Worm (Caenorhabditis elegans) whole organism, young adult: ENCODE results near the gene C25H3.10.

Experiments used
- B0035.1 ChIP-seq: sonication (generic microtip); optimal IDR thresholded peaks from 2 replicates; lab custom pipeline; 2016; ENCODE audit warnings: missing genetic modification characterization, mild to moderate bottlenecking, missing compliant biosample characterization, missing genotype, missing genetic modification reagents
- B0261.1 ChIP-seq: sonication (generic microtip); optimal IDR thresholded peaks from 2 replicates; lab custom pipeline; 2016; ENCODE audit warnings: mild to moderate bottlenecking, missing genetic modification characterization, moderate library complexity, missing compliant biosample characterization
- B0336.3 ChIP-seq: fragments of 200-800 bp; sonication (Bioruptor generic); IDR thresholded peaks from 2 replicates; pipeline ENCODE4 v1.3.6; 2022; ENCODE audit warnings: missing genetic modification characterization, missing compliant biosample characterization
- F10E7.11 ChIP-seq: sonication (generic microtip); optimal IDR thresholded peaks from 2 replicates; lab custom pipeline; 2017; ENCODE audit warnings: mild to moderate bottlenecking, missing genetic modification characterization, moderate library complexity, missing compliant biosample characterization
- F22D6.2 ChIP-seq: sonication (generic microtip); optimal IDR thresholded peaks from 2 replicates; lab custom pipeline; 2016; ENCODE audit warnings: mild to moderate bottlenecking, missing genetic modification characterization, missing compliant biosample characterization
- F37B4.10 ChIP-seq: fragments of 200-800 bp; sonication (Bioruptor generic); IDR thresholded peaks from 2 replicates; pipeline ENCODE4 v1.3.6; 2022; ENCODE audit warnings: missing genetic modification characterization, missing compliant biosample characterization
- F39B2.1 ChIP-seq: fragments of 200-800 bp; sonication (Bioruptor generic); IDR thresholded peaks from 2 replicates; pipeline ENCODE4 v1.3.6; 2022; ENCODE audit warnings: missing genetic modification reagents, missing genetic modification characterization, missing compliant biosample characterization
- F55B11.4 ChIP-seq: sonication (generic microtip); optimal IDR thresholded peaks from 2 replicates; lab custom pipeline; 2016; ENCODE audit warnings: missing compliant biosample characterization, missing genetic modification characterization, borderline replicate concordance; ENCODE audit not compliant: insufficient read depth
- F57A8.1 ChIP-seq: fragments of 200-800 bp; sonication (Bioruptor generic); optimal IDR thresholded peaks from 2 replicates; lab custom pipeline; 2018; ENCODE audit warnings: mild to moderate bottlenecking, missing genetic modification characterization, moderate library complexity, missing compliant biosample characterization
- T26A5.8 ChIP-seq: sonication (generic microtip); optimal IDR thresholded peaks from 2 replicates; lab custom pipeline; 2016; ENCODE audit warnings: missing genetic modification characterization, missing compliant biosample characterization
- Y56A3A.18 ChIP-seq: fragments of 200-800 bp; sonication (Bioruptor generic); IDR thresholded peaks from 2 replicates; pipeline ENCODE4 v1.3.6; 2022; ENCODE audit warnings: missing genetic modification reagents, missing genetic modification characterization, missing compliant biosample characterization
- Y67H2A.10 ChIP-seq: fragments of 200-800 bp; sonication (Bioruptor generic); conservative IDR thresholded peaks from 2 replicates; pipeline ENCODE4 v1.3.6; 2022; ENCODE audit warnings: missing genetic modification reagents, missing genetic modification characterization, missing compliant biosample characterization
- akir-1 ChIP-seq: fragments of 200-800 bp; sonication (Bioruptor generic); optimal IDR thresholded peaks from 2 replicates; lab custom pipeline; 2018; ENCODE audit warnings: mild to moderate bottlenecking, missing genetic modification characterization, moderate library complexity, missing compliant biosample characterization
- ama-1 ChIP-seq, 3 experiments: fragments of 150-350 bp in 1 of 3; sonication (generic microtip) in 2 of 3; optimal IDR thresholded peaks; 2 replicates each; lab custom pipeline; 2014 to 2018; ENCODE audit warnings: missing biosample characterization in 2 of 3, missing genetic modification characterization in 2 of 3, missing genetic modification reagents in 2 of 3
- aptf-2 ChIP-seq: fragments of 200-800 bp; sonication (Bioruptor generic); conservative IDR thresholded peaks from 2 replicates; pipeline ENCODE4 v1.3.6; 2022; ENCODE audit warnings: missing genetic modification reagents, missing genetic modification characterization, missing compliant biosample characterization
- attf-3 ChIP-seq: fragments of 200-800 bp; sonication (Bioruptor generic); conservative IDR thresholded peaks from 2 replicates; pipeline ENCODE4 v1.3.6; 2022; ENCODE audit warnings: missing genetic modification reagents, missing genetic modification characterization, missing compliant biosample characterization
- attf-6 ChIP-seq: fragments of 200-800 bp; sonication (Bioruptor generic); IDR thresholded peaks from 2 replicates; pipeline ENCODE4 v1.3.6; 2022; ENCODE audit warnings: missing genetic modification reagents, missing genetic modification characterization, missing compliant biosample characterization
- bed-2 ChIP-seq: fragments of 200-800 bp; sonication (Bioruptor generic); IDR thresholded peaks from 2 replicates; pipeline ENCODE4 v1.3.6; 2022; ENCODE audit warnings: missing genetic modification reagents, missing genetic modification characterization, missing compliant biosample characterization
- ccch-3 ChIP-seq: fragments of 200-800 bp; sonication (Bioruptor generic); optimal IDR thresholded peaks from 2 replicates; lab custom pipeline; 2018; ENCODE audit warnings: mild to moderate bottlenecking, missing genetic modification characterization, missing compliant biosample characterization
- cebp-1 ChIP-seq, 2 experiments: fragments of 200-800 bp in 1 of 2; sonication (Bioruptor generic) in 1 of 2; sonication (generic microtip) in 1 of 2; IDR thresholded peaks in 1 of 2; optimal IDR thresholded peaks in 1 of 2; 2 replicates each; pipeline versions ENCODE4 v1.3.6 to Lab custom; 2017 to 2022; ENCODE audit warnings: missing compliant biosample characterization in 2 of 2, missing genetic modification characterization in 2 of 2, mild to moderate bottlenecking in 1 of 2, missing genetic modification reagents in 1 of 2, moderate library complexity in 1 of 2
- ceh-40 ChIP-seq: fragments of 200-800 bp; sonication (Bioruptor generic); IDR thresholded peaks from 2 replicates; pipeline ENCODE4 v1.3.6; 2022; ENCODE audit warnings: missing genetic modification characterization, missing compliant biosample characterization
- ceh-58 ChIP-seq: fragments of 200-800 bp; sonication (Bioruptor generic); IDR thresholded peaks from 2 replicates; pipeline ENCODE4 v1.3.6; 2022; ENCODE audit warnings: missing genetic modification characterization, missing compliant biosample characterization
- dox-1 ChIP-seq: fragments of 200-800 bp; sonication (Bioruptor generic); IDR thresholded peaks from 2 replicates; pipeline ENCODE4 v1.3.6; 2022; ENCODE audit warnings: missing genetic modification reagents, missing genetic modification characterization, missing compliant biosample characterization
- dpff-1 ChIP-seq: sonication (generic microtip); optimal IDR thresholded peaks from 2 replicates; lab custom pipeline; 2017; ENCODE audit warnings: mild to moderate bottlenecking, missing genetic modification characterization, missing compliant biosample characterization
- efl-1 ChIP-seq: fragments of 150-350 bp; optimal IDR thresholded peaks from 2 replicates; lab custom pipeline; 2014; ENCODE audit warnings: missing biosample characterization, missing genetic modification reagents, missing genetic modification characterization
- gei-17 ChIP-seq: fragments of 200-800 bp; sonication (Bioruptor generic); optimal IDR thresholded peaks from 2 replicates; lab custom pipeline; 2018; ENCODE audit warnings: mild to moderate bottlenecking, missing genetic modification characterization, missing compliant biosample characterization
- him-1 ChIP-seq: sonication (generic microtip); optimal IDR thresholded peaks from 2 replicates; lab custom pipeline; 2016; ENCODE audit warnings: missing genotype, missing genetic modification reagents, missing genetic modification characterization, missing compliant biosample characterization
- hlh-12 ChIP-seq: sonication (generic microtip); optimal IDR thresholded peaks from 2 replicates; lab custom pipeline; 2016; ENCODE audit warnings: missing genetic modification characterization, missing compliant biosample characterization
- hlh-26 ChIP-seq: fragments of 200-800 bp; sonication (Bioruptor generic); conservative IDR thresholded peaks from 2 replicates; pipeline ENCODE4 v1.3.6; 2022; ENCODE audit warnings: missing genetic modification reagents, missing genetic modification characterization, missing compliant biosample characterization
- hsf-1 ChIP-seq: fragments of 200-800 bp; sonication (Bioruptor generic); IDR thresholded peaks from 2 replicates; pipeline ENCODE4 v1.3.6; 2022; ENCODE audit warnings: missing genetic modification reagents, missing genetic modification characterization, missing compliant biosample characterization
- lag-1 ChIP-seq: fragments of 200-800 bp; sonication (Bioruptor generic); IDR thresholded peaks from 2 replicates; pipeline ENCODE4 v1.3.6; 2022; ENCODE audit warnings: missing genetic modification reagents, missing genetic modification characterization, missing compliant biosample characterization
- let-607 ChIP-seq, 2 experiments: fragments of 200-800 bp in 1 of 2; sonication (Bioruptor generic) in 1 of 2; sonication (generic microtip) in 1 of 2; optimal IDR thresholded peaks; 2 replicates each; lab custom pipeline; 2016 to 2018; ENCODE audit warnings: mild to moderate bottlenecking in 2 of 2, missing compliant biosample characterization in 2 of 2, missing genetic modification characterization in 2 of 2, moderate library complexity in 2 of 2, missing genotype in 1 of 2
- lin-26 ChIP-seq: fragments of 200-800 bp; sonication (Bioruptor generic); IDR thresholded peaks from 2 replicates; pipeline ENCODE4 v1.3.6; 2022; ENCODE audit warnings: missing genetic modification reagents, missing genetic modification characterization, missing compliant biosample characterization
- madf-8 ChIP-seq: fragments of 200-800 bp; sonication (Bioruptor generic); conservative IDR thresholded peaks from 2 replicates; pipeline ENCODE4 v1.3.6; 2022; ENCODE audit warnings: missing genetic modification reagents, missing genetic modification characterization, missing compliant biosample characterization
- mel-28 ChIP-seq: sonication (generic microtip); optimal IDR thresholded peaks from 2 replicates; lab custom pipeline; 2016; ENCODE audit warnings: borderline replicate concordance, mild to moderate bottlenecking, missing genetic modification characterization, missing compliant biosample characterization
- mxl-1 ChIP-seq: sonication (generic microtip); optimal IDR thresholded peaks from 2 replicates; lab custom pipeline; 2016; ENCODE audit warnings: missing genetic modification characterization, missing compliant biosample characterization
- nfyb-1 ChIP-seq: fragments of 200-800 bp; sonication (Bioruptor generic); IDR thresholded peaks from 2 replicates; pipeline ENCODE4 v1.3.6; 2022; ENCODE audit warnings: missing genetic modification reagents, missing genetic modification characterization, missing compliant biosample characterization
- nhr-120 ChIP-seq: fragments of 200-800 bp; sonication (Bioruptor generic); IDR thresholded peaks from 2 replicates; pipeline ENCODE4 v1.3.6; 2022; ENCODE audit warnings: missing genetic modification characterization, missing compliant biosample characterization
- nhr-179 ChIP-seq: sonication (generic microtip); optimal IDR thresholded peaks from 2 replicates; lab custom pipeline; 2016; ENCODE audit warnings: mild to moderate bottlenecking, missing genetic modification characterization, missing compliant biosample characterization
- repo-1 ChIP-seq: sonication (generic microtip); optimal IDR thresholded peaks from 2 replicates; lab custom pipeline; 2017; ENCODE audit warnings: mild to moderate bottlenecking, missing genetic modification characterization, missing compliant biosample characterization
- sea-2 ChIP-seq: fragments of 200-800 bp; sonication (Bioruptor generic); IDR thresholded peaks from 2 replicates; pipeline ENCODE4 v1.3.6; 2022; ENCODE audit warnings: missing genetic modification characterization, missing compliant biosample characterization
- snpc-1.3 ChIP-seq: sonication (generic microtip); optimal IDR thresholded peaks from 2 replicates; lab custom pipeline; 2017; ENCODE audit warnings: missing genetic modification characterization, mild to moderate bottlenecking, missing compliant biosample characterization, antibody characterized with exemption, moderate library complexity, missing genotype, missing genetic modification reagents; ENCODE audit not compliant: insufficient read depth
- tbp1 ChIP-seq: fragments of 200-800 bp; sonication (Bioruptor generic); optimal IDR thresholded peaks from 2 replicates; lab custom pipeline; 2018; ENCODE audit warnings: mild to moderate bottlenecking, missing genetic modification characterization, missing compliant biosample characterization
- tbx-9 ChIP-seq: sonication (generic microtip); optimal IDR thresholded peaks from 2 replicates; lab custom pipeline; 2016; ENCODE audit warnings: borderline replicate concordance, missing genetic modification characterization, inconsistent platforms, missing compliant biosample characterization
- tlf-1 ChIP-seq: fragments of 200-800 bp; sonication (Bioruptor generic); optimal IDR thresholded peaks from 2 replicates; lab custom pipeline; 2018; ENCODE audit warnings: mild to moderate bottlenecking, missing genetic modification characterization, missing compliant biosample characterization
- zim-3 ChIP-seq: sonication (generic microtip); optimal IDR thresholded peaks from 2 replicates; lab custom pipeline; 2017; ENCODE audit warnings: mild to moderate bottlenecking, missing genetic modification characterization, moderate library complexity, missing compliant biosample characterization
- ztf-22 ChIP-seq: fragments of 200-800 bp; sonication (Bioruptor generic); optimal IDR thresholded peaks from 2 replicates; lab custom pipeline; 2018; ENCODE audit warnings: mild to moderate bottlenecking, missing genetic modification characterization, moderate library complexity, missing compliant biosample characterization
- ztf-6 ChIP-seq: fragments of 200-800 bp; sonication (Bioruptor generic); IDR thresholded peaks from 2 replicates; pipeline ENCODE4 v1.3.6; 2022; ENCODE audit warnings: missing genetic modification reagents, missing genetic modification characterization, missing compliant biosample characterization

C25H3.10 gene

ce11 chrII:5688959-5689358 is 9.8 kb downstream of the C25H3.10 start, which contains the start of gene C25H3.11 (continued):
- TF ChIP-seq ceh-40 (GFP tag; lab: Robert Waterston, UW) (no peak), F39B2.1 (no peak), F37B4.10 (GFP tag; lab: Robert Waterston, UW) (no peak), B0035.1 (tag; lab: Kevin White, UChicago) (no peak), F22D6.2 (tag; lab: Kevin White, UChicago) (no peak), dox-1 (peak; percentile 71), attf-6 (GFP tag; lab: Robert Waterston, UW) (no peak), lag-1 (GFP tag; lab: Robert Waterston, UW) (no peak), gei-17 (GFP tag; lab: Kevin White, UChicago) (no peak), aptf-2 (GFP tag; lab: Robert Waterston, UW) (0 out of 2 replicates have a peak, but pooled peaks have one; percentile 28), T26A5.8 (no peak), cebp-1 (GFP tag; IDR thresholded peaks at IDR 0.05; lab: Robert Waterston, UW) (no peak; the same call in 1 of the 2 replicates), cebp-1 (tag; optimal IDR thresholded peaks at IDR 0.05; lab: Kevin White, UChicago) (peak; percentile 63), hlh-12 (tag; lab: Kevin White, UChicago) (no peak), akir-1 (GFP tag; lab: Kevin White, UChicago) (no peak), efl-1 (GFP tag; lab: Kevin White, UChicago) (no peak), B0336.3 (GFP tag; lab: Robert Waterston, UW) (peak; percentile 31), Y56A3A.18 (GFP tag; lab: Robert Waterston, UW) (0 out of 2 replicates have a peak, but pooled peaks have one; percentile 53), repo-1 (peak; percentile 31), tlf-1 (GFP tag; lab: Kevin White, UChicago) (peak; percentile 21), B0261.1 (tag; lab: Kevin White, UChicago) (no peak), madf-8 (no peak), lin-26 (no peak), F55B11.4 (tag; lab: Kevin White, UChicago) (no peak), hsf-1 (GFP tag; lab: Robert Waterston, UW) (no peak), let-607 (tag; optimal IDR thresholded peaks at IDR 0.05; lab: Kevin White, UChicago) (no peak), tbp1 (GFP tag; lab: Kevin White, UChicago) (peak; percentile 41), zim-3 (no peak), bed-2 (GFP tag; lab: Robert Waterston, UW) (no peak), ceh-58 (GFP tag; lab: Robert Waterston, UW) (no peak), him-1 (tag; lab: Kevin White, UChicago) (no peak), snpc-1.3 (no peak), nhr-120 (GFP tag; lab: Robert Waterston, UW) (no peak), ama-1 (optimal IDR thresholded peaks at IDR 0.05; lab: Kevin White, UChicago) (no peak), ama-1 (GFP tag; optimal IDR thresholded peaks at IDR 0.05; lab: Kevin White, UChicago) (no peak), ztf-6 (GFP tag; lab: Robert Waterston, UW) (no peak), F57A8.1 (GFP tag; lab: Kevin White, UChicago) (no peak), Y67H2A.10 (GFP tag; lab: Robert Waterston, UW) (no peak), F10E7.11 (tag; lab: Kevin White, UChicago) (no peak), attf-3 (GFP tag; lab: Robert Waterston, UW) (no peak), ztf-22 (GFP tag; lab: Kevin White, UChicago) (no peak), mxl-1 (no peak), dpff-1 (tag; lab: Kevin White, UChicago) (no peak), ccch-3 (GFP tag; lab: Kevin White, UChicago) (no peak), hlh-26 (no peak), nhr-179 (tag; lab: Kevin White, UChicago) (no peak), mel-28 (tag; lab: Kevin White, UChicago) (no peak), tbx-9 (tag; lab: Kevin White, UChicago) (no peak), nfyb-1 (0 out of 2 replicates have a peak, but pooled peaks have one; percentile 37), sea-2 (GFP tag; lab: Robert Waterston, UW) (no peak)
